Fruit fly (Drosophila melanogaster) whole organism, embryonic: ENCODE measurements around the gene Nup153.

Experiments
- Atf6 ChIP-seq: fragments of 200-800 bp; sonication (Bioruptor generic); IDR thresholded peaks from 2 replicates; pipeline ENCODE4 v1.3.6; 2022; ENCODE audit warnings: missing biosample characterization, missing genetic modification characterization
- C15 ChIP-seq: fragments of 200-800 bp; sonication (Bioruptor generic); IDR thresholded peaks from 3 replicates; pipeline ENCODE4 v1.3.6; 2022; ENCODE audit warnings: missing biosample characterization, missing genetic modification characterization
- CG10147 ChIP-seq: fragments of 200-800 bp; sonication (Bioruptor generic); optimal IDR thresholded peaks from 2 replicates; lab custom pipeline; 2019; ENCODE audit warnings: missing biosample characterization, mild to moderate bottlenecking, missing genetic modification characterization, moderate library complexity
- CG1024 ChIP-seq: fragments of 200-800 bp; sonication (Bioruptor generic); IDR thresholded peaks from 2 replicates; pipeline ENCODE4 v1.3.6; 2022; ENCODE audit warnings: missing biosample characterization, missing genetic modification characterization
- CG10366 ChIP-seq: fragments of 200-800 bp; sonication (Bioruptor generic); IDR thresholded peaks from 2 replicates; pipeline ENCODE4 v1.3.6; 2022; ENCODE audit warnings: missing biosample characterization, missing genetic modification characterization
- CG10959 ChIP-seq: fragments of 200-800 bp; sonication (Bioruptor generic); IDR thresholded peaks from 2 replicates; pipeline ENCODE4 v1.3.6; 2022; ENCODE audit warnings: missing biosample characterization, missing genetic modification characterization
- CG11085 ChIP-seq: fragments of 200-800 bp; sonication (Bioruptor generic); IDR thresholded peaks from 2 replicates; pipeline ENCODE4 v1.3.6; 2022; ENCODE audit warnings: missing biosample characterization, missing genetic modification characterization
- CG11456 ChIP-seq: fragments of 200-800 bp; sonication (Bioruptor generic); IDR thresholded peaks from 3 replicates; pipeline ENCODE4 v1.3.6; 2022; ENCODE audit warnings: missing biosample characterization, missing genetic modification characterization
- CG13123 ChIP-seq: fragments of 200-800 bp; sonication (Bioruptor generic); optimal IDR thresholded peaks from 2 replicates; lab custom pipeline; 2016; ENCODE audit warnings: missing biosample characterization, missing genetic modification characterization
- CG13624 ChIP-seq: fragments of 200-800 bp; sonication (Bioruptor generic); optimal IDR thresholded peaks from 2 replicates; lab custom pipeline; 2016; ENCODE audit warnings: missing biosample characterization, missing genetic modification characterization
- CG14441 ChIP-seq: fragments of 200-800 bp; sonication (Bioruptor generic); IDR thresholded peaks from 2 replicates; pipeline ENCODE4 v1.3.6; 2022; ENCODE audit warnings: missing biosample characterization, missing genetic modification characterization
- CG14710 ChIP-seq: fragments of 200-800 bp; sonication (Bioruptor generic); optimal IDR thresholded peaks from 3 replicates; lab custom pipeline; 2019; ENCODE audit warnings: missing biosample characterization, mild to moderate bottlenecking, missing genetic modification characterization, moderate library complexity
- CG14860 ChIP-seq: fragments of 200-800 bp; sonication (Bioruptor generic); IDR thresholded peaks from 3 replicates; pipeline ENCODE4 v1.3.6; 2022; ENCODE audit warnings: missing biosample characterization, missing genetic modification characterization; ENCODE audit not compliant: partially characterized antibody
- CG1602 ChIP-seq: fragments of 200-800 bp; sonication (Bioruptor generic); optimal IDR thresholded peaks from 3 replicates; lab custom pipeline; 2016; ENCODE audit warnings: missing biosample characterization, missing genetic modification characterization
- CG16813 ChIP-seq: fragments of 200-800 bp; sonication (Bioruptor generic); IDR thresholded peaks from 3 replicates; pipeline ENCODE4 v1.3.6; 2022; ENCODE audit warnings: missing biosample characterization, missing genetic modification characterization; ENCODE audit not compliant: partially characterized antibody
- CG17829 ChIP-seq: fragments of 200-800 bp; optimal IDR thresholded peaks from 2 replicates; lab custom pipeline; 2019; ENCODE audit warnings: missing biosample characterization, mild to moderate bottlenecking, missing genetic modification characterization, moderate library complexity
- CG2889 ChIP-seq: fragments of 200-800 bp; sonication (Bioruptor generic); IDR thresholded peaks from 3 replicates; pipeline ENCODE4 v1.3.6; 2022; ENCODE audit warnings: missing biosample characterization, missing genetic modification characterization
- CG31365 ChIP-seq: fragments of 200-800 bp; sonication (Bioruptor generic); optimal IDR thresholded peaks from 2 replicates; lab custom pipeline; 2018; ENCODE audit warnings: missing biosample characterization, mild to moderate bottlenecking, missing genetic modification characterization
- CG33557 ChIP-seq: fragments of 200-800 bp; sonication (Bioruptor generic); optimal IDR thresholded peaks from 2 replicates; lab custom pipeline; 2019; ENCODE audit warnings: missing biosample characterization, mild to moderate bottlenecking, missing genetic modification characterization, moderate library complexity
- CG7745 ChIP-seq: fragments of 200-800 bp; sonication (Bioruptor generic); optimal IDR thresholded peaks from 2 replicates; lab custom pipeline; 2018; ENCODE audit warnings: missing biosample characterization, mild to moderate bottlenecking, missing genetic modification characterization, moderate library complexity
- CG8290 ChIP-seq, 3 experiments: fragments of 200-800 bp; sonication (Bioruptor generic); optimal IDR thresholded peaks; 2 replicates each; lab custom pipeline; 2016 to 2019; ENCODE audit warnings: missing biosample characterization in 3 of 3, missing genetic modification characterization in 3 of 3, mild to moderate bottlenecking in 2 of 3, moderate library complexity in 1 of 3
- CG8924 ChIP-seq: fragments of 200-800 bp; optimal IDR thresholded peaks from 3 replicates; lab custom pipeline; 2019; ENCODE audit warnings: missing biosample characterization, mild to moderate bottlenecking, missing genetic modification characterization, moderate library complexity
- CG9932 ChIP-seq: fragments of 200-800 bp; sonication (Bioruptor generic); IDR thresholded peaks from 2 replicates; pipeline ENCODE4 v1.3.6; 2022; ENCODE audit warnings: missing biosample characterization, missing genetic modification characterization
- Chrac-16 ChIP-seq: fragments of 200-800 bp; sonication (Bioruptor generic); optimal IDR thresholded peaks from 3 replicates; lab custom pipeline; 2016; ENCODE audit warnings: missing biosample characterization, missing genetic modification characterization
- D ChIP-seq, 2 experiments: fragments of 200-800 bp in 1 of 2; fragments of >200 bp in 1 of 2; sonication (Bioruptor generic) in 1 of 2; optimal IDR thresholded peaks; 2 replicates in 1 of 2; 3 replicates in 1 of 2; lab custom pipeline; 2017; ENCODE audit warnings: mild to moderate bottlenecking in 1 of 2, missing biosample characterization in 1 of 2, missing genetic modification characterization in 1 of 2, missing genetic modification reagents in 1 of 2
- Dref ChIP-seq: fragments of 200-800 bp; sonication (Bioruptor generic); IDR thresholded peaks from 2 replicates; pipeline ENCODE4 v1.3.6; 2022; ENCODE audit warnings: missing biosample characterization, missing genetic modification characterization
- ERR ChIP-seq: fragments of 200-800 bp; sonication (Bioruptor generic); optimal IDR thresholded peaks from 2 replicates; lab custom pipeline; 2016; ENCODE audit warnings: missing biosample characterization, missing genetic modification characterization
- Ets97D ChIP-seq: fragments of 200-800 bp; sonication (Bioruptor generic); optimal IDR thresholded peaks from 3 replicates; lab custom pipeline; 2016; ENCODE audit warnings: missing biosample characterization, missing genetic modification characterization
- Fer1 ChIP-seq: fragments of 200-800 bp; sonication (Bioruptor generic); optimal IDR thresholded peaks from 2 replicates; lab custom pipeline; 2017; ENCODE audit warnings: missing biosample characterization, mild to moderate bottlenecking, missing genetic modification characterization
- HLH3B ChIP-seq: fragments of 200-800 bp; sonication (Bioruptor generic); IDR thresholded peaks from 2 replicates; pipeline ENCODE4 v1.3.6; 2022; ENCODE audit warnings: missing biosample characterization, missing genetic modification characterization
- HLHmδ ChIP-seq: fragments of 200-800 bp; sonication (Bioruptor generic); optimal IDR thresholded peaks from 2 replicates; lab custom pipeline; 2018; ENCODE audit warnings: missing biosample characterization, mild to moderate bottlenecking, missing genetic modification characterization, moderate library complexity
- Hey ChIP-seq: fragments of 200-800 bp; sonication (Bioruptor generic); optimal IDR thresholded peaks from 3 replicates; lab custom pipeline; 2018; ENCODE audit warnings: missing biosample characterization, mild to moderate bottlenecking, missing genetic modification characterization
- Mad ChIP-seq: fragments of 200-800 bp; sonication (Bioruptor generic); optimal IDR thresholded peaks from 2 replicates; lab custom pipeline; 2016; ENCODE audit warnings: missing biosample characterization, missing genetic modification characterization
- NC2β ChIP-seq: fragments of 200-800 bp; sonication (Bioruptor generic); optimal IDR thresholded peaks from 2 replicates; lab custom pipeline; 2016; ENCODE audit warnings: missing biosample characterization, missing genetic modification characterization
- Nf-YC ChIP-seq: fragments of 200-800 bp; optimal IDR thresholded peaks from 3 replicates; lab custom pipeline; 2019; ENCODE audit warnings: missing biosample characterization, mild to moderate bottlenecking, missing genetic modification characterization, moderate library complexity
- Pdp1 ChIP-seq, 2 experiments: fragments of 200-800 bp; sonication (Bioruptor generic); optimal IDR thresholded peaks; 3 replicates each; lab custom pipeline; 2016; ENCODE audit warnings: missing biosample characterization in 2 of 2, missing genetic modification characterization in 2 of 2, mild to moderate bottlenecking in 1 of 2, moderate library complexity in 1 of 2
- Scr ChIP-seq: fragments of 200-800 bp; sonication (Bioruptor generic); IDR thresholded peaks from 2 replicates; pipeline ENCODE4 v1.3.6; 2022; ENCODE audit warnings: missing biosample characterization, missing genetic modification characterization; ENCODE audit not compliant: partially characterized antibody
- Sry-δ ChIP-seq: fragments of 200-800 bp; sonication (Bioruptor generic); optimal IDR thresholded peaks from 2 replicates; lab custom pipeline; 2016; ENCODE audit warnings: missing biosample characterization, missing genetic modification characterization
- Taf1 ChIP-seq: fragments of 200-800 bp; sonication (Bioruptor generic); IDR thresholded peaks from 2 replicates; pipeline ENCODE4 v1.3.6; 2022; ENCODE audit warnings: missing biosample characterization, missing genetic modification characterization
- ap ChIP-seq: fragments of 200-800 bp; sonication (Bioruptor generic); IDR thresholded peaks from 2 replicates; pipeline ENCODE4 v1.3.6; 2022; ENCODE audit warnings: missing biosample characterization, missing genetic modification characterization
- bigmax ChIP-seq: fragments of 200-800 bp; sonication (Bioruptor generic); optimal IDR thresholded peaks from 2 replicates; lab custom pipeline; 2018; ENCODE audit warnings: missing biosample characterization, mild to moderate bottlenecking, missing genetic modification characterization
- dm ChIP-seq: fragments of 200-800 bp; sonication (Bioruptor generic); optimal IDR thresholded peaks from 3 replicates; lab custom pipeline; 2016; ENCODE audit warnings: missing biosample characterization, missing genetic modification characterization
- jing ChIP-seq: fragments of 200-800 bp; sonication (Bioruptor generic); optimal IDR thresholded peaks from 2 replicates; lab custom pipeline; 2018; ENCODE audit warnings: missing biosample characterization, mild to moderate bottlenecking, missing genetic modification characterization
- nau ChIP-seq: fragments of 200-800 bp; sonication (Bioruptor generic); optimal IDR thresholded peaks from 3 replicates; lab custom pipeline; 2017; ENCODE audit warnings: missing biosample characterization, mild to moderate bottlenecking, missing genetic modification characterization, missing genetic modification reagents
- pb ChIP-seq: fragments of 200-800 bp; sonication (Bioruptor generic); optimal IDR thresholded peaks from 3 replicates; lab custom pipeline; 2016; ENCODE audit warnings: missing biosample characterization, missing genetic modification characterization
- run ChIP-seq: fragments of 200-800 bp; sonication (Bioruptor generic); optimal IDR thresholded peaks from 3 replicates; lab custom pipeline; 2018; ENCODE audit warnings: missing biosample characterization, mild to moderate bottlenecking, missing genetic modification characterization
- stc ChIP-seq: fragments of 200-800 bp; sonication (Bioruptor generic); IDR thresholded peaks from 2 replicates; pipeline ENCODE4 v1.3.6; 2022; ENCODE audit warnings: missing biosample characterization, missing genetic modification characterization
- twi ChIP-seq: fragments of 200-800 bp; optimal IDR thresholded peaks from 2 replicates; lab custom pipeline; 2019; ENCODE audit warnings: missing biosample characterization, mild to moderate bottlenecking, missing genetic modification characterization, moderate library complexity
- wdn ChIP-seq: fragments of 200-800 bp; sonication (Bioruptor generic); IDR thresholded peaks from 2 replicates; pipeline ENCODE4 v1.3.6; 2022; ENCODE audit warnings: missing biosample characterization, missing genetic modification characterization
- wek ChIP-seq: fragments of 200-800 bp; sonication (Bioruptor generic); optimal IDR thresholded peaks from 3 replicates; lab custom pipeline; 2018; ENCODE audit warnings: missing biosample characterization, mild to moderate bottlenecking, missing genetic modification characterization, moderate library complexity

Gene Nup153

dm6 chrX:16552567-16552966, 46.5 kb upstream of the Nup153 start (continued):
- TF ChIP-seq CG1024 (GFP tag; lab: Robert Waterston, UW) (peak; percentile 50; the same call in 1 of the 2 replicates), CG11085 (GFP tag; lab: Robert Waterston, UW) (peak; percentile 56; the same call in 1 of the 2 replicates), Fer1 (peak; percentile 79), Hey (tag; lab: Kevin White, UChicago) (no peak), CG14710 (peak; percentile 69), CG7745 (tag; lab: Kevin White, UChicago) (peak; percentile 25), Ets97D (GFP tag; lab: Kevin White, UChicago) (no peak), C15 (GFP tag; lab: Robert Waterston, UW) (0 out of 3 replicates have a peak, but pooled peaks have one; percentile 27), Atf6 (GFP tag; lab: Robert Waterston, UW) (peak; percentile 85), Mad (GFP tag; lab: Kevin White, UChicago) (peak; percentile 61), Scr (GFP tag; lab: Robert Waterston, UW) (no peak), Sry-δ (GFP tag; lab: Kevin White, UChicago) (peak; percentile 19), CG1602 (GFP tag; lab: Kevin White, UChicago) (peak; percentile 79), CG10366 (peak; percentile 72), wek (GFP tag; lab: Kevin White, UChicago) (peak; percentile 55), Chrac-16 (GFP tag; lab: Kevin White, UChicago) (peak; percentile 79), nau (GFP tag; lab: Kevin White, UChicago) (peak; percentile 80), CG17829 (peak; percentile 84), jing (GFP tag; lab: Kevin White, UChicago) (peak; percentile 60), CG10959 (peak; percentile 52; the same call in 1 of the 2 replicates), wdn (GFP tag; lab: Robert Waterston, UW) (peak; percentile 55; the same call in 1 of the 2 replicates), ERR (no peak), CG33557 (GFP tag; lab: Kevin White, UChicago) (no peak), CG2889 (0 out of 3 replicates have a peak, but pooled peaks have one; percentile 19), Pdp1 (GFP tag; optimal IDR thresholded peaks at IDR 0.05; lab: Kevin White, UChicago) (peak in 1 of 2 experiments; percentile 50), pb (GFP tag; lab: Kevin White, UChicago) (peak; percentile 57), CG16813 (GFP tag; lab: Robert Waterston, UW) (no peak), D (optimal IDR thresholded peaks at IDR 0.05; lab: Kevin White, UChicago) (no peak), D (GFP tag; optimal IDR thresholded peaks at IDR 0.05; lab: Kevin White, UChicago) (peak; percentile 83), Dref (GFP tag; lab: Robert Waterston, UW) (peak; percentile 50), run (tag; lab: Kevin White, UChicago) (peak; percentile 72), ap (peak; percentile 63), CG11456 (GFP tag; lab: Robert Waterston, UW) (no peak; the same call in 1 of the 3 replicates), CG9932 (GFP tag; lab: Robert Waterston, UW) (peak; percentile 60), HLH3B (GFP tag; lab: Robert Waterston, UW) (peak; percentile 70; the same call in 1 of the 2 replicates), CG13123 (GFP tag; lab: Kevin White, UChicago) (peak; percentile 46), HLHmδ (GFP tag; lab: Kevin White, UChicago) (no peak), CG10147 (GFP tag; lab: Kevin White, UChicago) (peak; percentile 71), dm (GFP tag; lab: Kevin White, UChicago) (no peak), NC2β (peak; percentile 50), Taf1 (GFP tag; lab: Robert Waterston, UW) (peak; percentile 48; the same call in 1 of the 2 replicates), stc (peak; percentile 72), CG8290 (GFP tag; optimal IDR thresholded peaks at IDR 0.05; lab: Kevin White, UChicago) (no peak), CG8290 (tag; optimal IDR thresholded peaks at IDR 0.05; lab: Kevin White, UChicago) (peak in 1 of 2 experiments; percentile 67), CG13624 (GFP tag; lab: Kevin White, UChicago) (peak; percentile 39), CG31365 (tag; lab: Kevin White, UChicago) (no peak), CG8924 (tag; lab: Kevin White, UChicago) (peak; percentile 86), bigmax (GFP tag; lab: Kevin White, UChicago) (no peak), twi (tag; lab: Kevin White, UChicago) (peak; percentile 30), CG14441 (GFP tag; lab: Robert Waterston, UW) (peak; percentile 76), Nf-YC (peak; percentile 54), CG14860 (no peak)
